Worm (Caenorhabditis elegans) whole organism, L1 larva: ENCODE results near the gene Y116F11A.3.

Experiments used
- fkh-10 ChIP-seq: sonication (generic microtip); optimal IDR thresholded peaks from 2 replicates; lab custom pipeline; 2017; ENCODE audit warnings: missing biosample characterization, missing genetic modification reagents, missing genetic modification characterization
- fkh-8 ChIP-seq: sonication (generic microtip); optimal IDR thresholded peaks from 2 replicates; lab custom pipeline; 2016; ENCODE audit warnings: mild to moderate bottlenecking, missing genetic modification characterization, missing compliant biosample characterization
- jun-1 ChIP-seq: fragments of 150-350 bp; optimal IDR thresholded peaks from 2 replicates; lab custom pipeline; 2014; ENCODE audit warnings: missing biosample characterization, missing genetic modification reagents, missing genetic modification characterization
- lin-13 ChIP-seq: fragments of 150-350 bp; optimal IDR thresholded peaks from 2 replicates; lab custom pipeline; 2014; ENCODE audit warnings: missing biosample characterization, missing genetic modification reagents, missing genetic modification characterization
- nhr-237 ChIP-seq: fragments of 150-350 bp; optimal IDR thresholded peaks from 2 replicates; lab custom pipeline; 2014; ENCODE audit warnings: missing biosample characterization, missing genetic modification characterization
- pag-3 ChIP-seq: sonication (generic microtip); optimal IDR thresholded peaks from 2 replicates; lab custom pipeline; 2017; ENCODE audit warnings: missing genetic modification characterization, mild to moderate bottlenecking, missing compliant biosample characterization, antibody characterized with exemption, borderline replicate concordance; ENCODE audit not compliant: insufficient read depth
- snpc-4 ChIP-seq: fragments of 150-350 bp; optimal IDR thresholded peaks from 2 replicates; lab custom pipeline; 2014; ENCODE audit warnings: missing biosample characterization, missing genetic modification characterization
- unc-62 ChIP-seq: fragments of 150-350 bp; optimal IDR thresholded peaks from 2 replicates; lab custom pipeline; 2014; ENCODE audit warnings: missing biosample characterization, missing genetic modification reagents, missing genetic modification characterization
- unc-86 ChIP-seq: sonication (generic microtip); optimal IDR thresholded peaks from 2 replicates; lab custom pipeline; 2016; ENCODE audit warnings: missing genetic modification characterization, missing compliant biosample characterization
- vab-15 ChIP-seq: sonication (generic microtip); optimal IDR thresholded peaks from 2 replicates; lab custom pipeline; 2017; ENCODE audit warnings: missing genotype, mild to moderate bottlenecking, missing genetic modification characterization, missing compliant biosample characterization

- TF ChIP-seq snpc-4 (tag; lab: Kevin White, UChicago) (no peak), vab-15 (no peak), fkh-10 (GFP tag; lab: Kevin White, UChicago) (no peak), pag-3 (tag; lab: Kevin White, UChicago) (no peak), unc-62 (GFP tag; lab: Kevin White, UChicago) (no peak), nhr-237 (tag; lab: Kevin White, UChicago) (no peak), lin-13 (GFP tag; lab: Kevin White, UChicago) (no peak), fkh-8 (no peak), unc-86 (no peak), jun-1 (tag; lab: Kevin White, UChicago) (no peak)
Measured at ce11 chrV:19697348-19698172, 31.3 kb upstream of the Y116F11A.3 start, which contains the start of the genes Y43F8C.13 and ani-3.
